Fruit fly (Drosophila melanogaster): Measurements from ENCODE around the gene CG12522.
A peak's percentile ranks its signal among the peaks of the same experiment; 100 is the strongest.

Gene CG12522

dm6 chr3L:11092610-11092961 is 15.4 kb upstream of the CG12522 start:
- TF ChIP-seq CTCF (optimal IDR thresholded peaks at IDR 0.05) (no peak), CG8478 (optimal IDR thresholded peaks at IDR 0.05) (no peak)

- TF ChIP-seq CTCF (optimal IDR thresholded peaks at IDR 0.05) (peak in 1 of 2 experiments; percentile 2), CG8478 (optimal IDR thresholded peaks at IDR 0.05) (no peak)
Observed at dm6 chr3L:11093046-11093520, 15.0 kb upstream of the CG12522 start, which contains the start of gene JIL-1. Gene JIL-1 (minus strand): TSS chr3L:11093193.

dm6 chr3L:11094279-11094678 is 13.8 kb upstream of the CG12522 start:
- TF ChIP-seq CTCF (optimal IDR thresholded peaks at IDR 0.05), result no peak
- no peak for TF ChIP-seq CG8478 (optimal IDR thresholded peaks at IDR 0.05)

dm6 chr3L:11096195-11096908 is 11.7 kb upstream of the CG12522 start, which contains the start of the genes CG46439, Iyd and CG33947:
Gene CG46439 (minus strand): TSS chr3L:11096245.
Gene Iyd (minus strand): TSS chr3L:11096245.
Gene CG33947 (plus strand): TSS chr3L:11096496.
- TF ChIP-seq CTCF (optimal IDR thresholded peaks at IDR 0.05) (no peak), CG8478 (optimal IDR thresholded peaks at IDR 0.05) (no peak)

dm6 chr3L:11097982-11098663 is 9.9 kb upstream of the CG12522 start, which contains the start of the genes Irbp18 and APP-BP1:
Gene Irbp18 (minus strand): TSS chr3L:11098186.
Gene APP-BP1 (plus strand): TSS chr3L:11098412.
- TF ChIP-seq CG8478 (optimal IDR thresholded peaks at IDR 0.05) (no peak), CTCF (optimal IDR thresholded peaks at IDR 0.05) (no peak)

dm6 chr3L:11101598-11101997 is 6.4 kb upstream of the CG12522 start, which contains the start of gene Elo68beta:
Gene Elo68beta (minus strand): TSS chr3L:11101698.
- TF ChIP-seq CG8478 (optimal IDR thresholded peaks at IDR 0.05) (no peak), CTCF (optimal IDR thresholded peaks at IDR 0.05) (no peak)

dm6 chr3L:11102930-11103329 is 5.1 kb upstream of the CG12522 start, which contains the start of gene Elo68alpha:
Gene Elo68alpha (minus strand): TSS chr3L:11103030.
- TF ChIP-seq CG8478 (optimal IDR thresholded peaks at IDR 0.05), result no peak
- TF ChIP-seq CTCF (optimal IDR thresholded peaks at IDR 0.05), result no peak

- TF ChIP-seq CTCF (optimal IDR thresholded peaks at IDR 0.05) (no peak), CG8478 (optimal IDR thresholded peaks at IDR 0.05) (no peak)
Observed at dm6 chr3L:11103773-11104172, 4.3 kb upstream of the CG12522 start, which contains the start of gene CG32071. Gene CG32071 (minus strand): TSS chr3L:11103873.

dm6 chr3L:11107432-11107831 is 603 bp upstream of the CG12522 start, which contains the start of gene CG32073:
Gene CG32073 (minus strand): TSS chr3L:11107582.
- TF ChIP-seq CTCF (optimal IDR thresholded peaks at IDR 0.05), result no peak
- TF ChIP-seq CG8478 (optimal IDR thresholded peaks at IDR 0.05), result no peak

dm6 chr3L:11109454-11109853 is 1.4 kb downstream of the CG12522 start, which contains the start of the genes CG34012 and emei:
Gene CG34012 (minus strand): TSS chr3L:11109505.
Gene emei (plus strand): TSS chr3L:11109690.
- TF ChIP-seq CG8478 (optimal IDR thresholded peaks at IDR 0.05) (no peak), CTCF (optimal IDR thresholded peaks at IDR 0.05) (no peak)

dm6 chr3L:11112427-11112826 is 4.4 kb downstream of the CG12522 start:
- TF ChIP-seq CG8478 (optimal IDR thresholded peaks at IDR 0.05) (no peak), CTCF (optimal IDR thresholded peaks at IDR 0.05) (no peak)

dm6 chr3L:11113198-11114197 is 5.5 kb downstream of the CG12522 start, which contains the start of gene Sod1:
Gene Sod1 (minus strand): TSS chr3L:11113740.
- no peak for TF ChIP-seq CG8478 (optimal IDR thresholded peaks at IDR 0.05)
- no peak for TF ChIP-seq CTCF (optimal IDR thresholded peaks at IDR 0.05)

- TF ChIP-seq CG8478 (optimal IDR thresholded peaks at IDR 0.05) (no peak), CTCF (optimal IDR thresholded peaks at IDR 0.05) (no peak)
Observed at dm6 chr3L:11117733-11118132, 9.7 kb downstream of the CG12522 start.

All from S2 (cell line).